Worm (Caenorhabditis elegans) whole organism, L1 larva: ENCODE data around the gene let-19.

Experiments used
- C04F5.9 ChIP-seq: sonication (generic microtip); optimal IDR thresholded peaks from 2 replicates; lab custom pipeline; 2016; ENCODE audit warnings: missing genetic modification characterization, missing compliant biosample characterization
- C16A3.4 ChIP-seq: fragments of 150-350 bp; optimal IDR thresholded peaks from 2 replicates; lab custom pipeline; 2014; ENCODE audit warnings: missing biosample characterization, missing genetic modification characterization
- C34B4.2 ChIP-seq: sonication (generic microtip); optimal IDR thresholded peaks from 2 replicates; lab custom pipeline; 2017; ENCODE audit warnings: mild to moderate bottlenecking, missing genetic modification characterization, missing compliant biosample characterization
- Y116A8C.19 ChIP-seq: sonication (generic microtip); optimal IDR thresholded peaks from 2 replicates; lab custom pipeline; 2016; ENCODE audit warnings: missing compliant biosample characterization, missing genetic modification characterization, borderline replicate concordance
- ama-1 ChIP-seq: fragments of 150-350 bp; optimal IDR thresholded peaks from 2 replicates; lab custom pipeline; 2014
- blmp-1 ChIP-seq: fragments of 150-350 bp; optimal IDR thresholded peaks from 2 replicates; lab custom pipeline; 2014; ENCODE audit warnings: missing biosample characterization, missing genetic modification characterization
- ceh-8 ChIP-seq: fragments of 200-800 bp; sonication (Bioruptor generic); optimal IDR thresholded peaks from 2 replicates; lab custom pipeline; 2018; ENCODE audit warnings: mild to moderate bottlenecking, missing genetic modification characterization, moderate library complexity, missing compliant biosample characterization
- ceh-82 ChIP-seq, 3 experiments: fragments of 150-350 bp in 1 of 3; sonication (generic microtip) in 2 of 3; optimal IDR thresholded peaks; 2 replicates each; lab custom pipeline; 2014 to 2017; ENCODE audit warnings: missing biosample characterization in 3 of 3, missing genetic modification characterization in 3 of 3
- ceh-90 ChIP-seq: sonication (generic microtip); optimal IDR thresholded peaks from 2 replicates; lab custom pipeline; 2016; ENCODE audit warnings: missing genetic modification characterization, missing compliant biosample characterization
- ces-1 ChIP-seq: fragments of 150-350 bp; optimal IDR thresholded peaks from 2 replicates; lab custom pipeline; 2014; ENCODE audit warnings: missing biosample characterization, missing genetic modification reagents, missing genetic modification characterization
- dpl-1 ChIP-seq, 3 experiments: fragments of 150-350 bp in 2 of 3; sonication (generic microtip) in 1 of 3; optimal IDR thresholded peaks; 2 replicates each; lab custom pipeline; 2014 to 2017; ENCODE audit warnings: missing biosample characterization in 3 of 3, missing genetic modification characterization in 3 of 3, missing genetic modification reagents in 3 of 3
- dsc-1 ChIP-seq: sonication (generic microtip); optimal IDR thresholded peaks from 2 replicates; lab custom pipeline; 2016; ENCODE audit warnings: mild to moderate bottlenecking, missing genetic modification characterization, missing compliant biosample characterization
- efl-1 ChIP-seq, 4 experiments: fragments of 150-350 bp; optimal IDR thresholded peaks in 3 of 4; peaks in 1 of 4; 1 replicate in 1 of 4; 2 replicates in 3 of 4; lab custom pipeline; 2014; ENCODE audit warnings: missing biosample characterization in 2 of 4, missing genetic modification characterization in 2 of 4, missing genetic modification reagents in 2 of 4
- efl-3 ChIP-seq: fragments of 200-800 bp; sonication (Bioruptor generic); optimal IDR thresholded peaks from 2 replicates; lab custom pipeline; 2018; ENCODE audit warnings: mild to moderate bottlenecking, missing genetic modification characterization, missing compliant biosample characterization
- egl-27 ChIP-seq, 2 experiments: fragments of 150-350 bp in 1 of 2; sonication (generic microtip); optimal IDR thresholded peaks; 3 replicates each; lab custom pipeline; 2017 to 2018; ENCODE audit warnings: missing biosample characterization in 2 of 2, missing genetic modification characterization in 2 of 2, missing genetic modification reagents in 2 of 2
- elt-2 ChIP-seq: sonication (generic microtip); optimal IDR thresholded peaks from 2 replicates; lab custom pipeline; 2016; ENCODE audit warnings: missing genetic modification characterization, mild to moderate bottlenecking, inconsistent platforms, missing compliant biosample characterization, missing genetic modification reagents
- elt-3 ChIP-seq, 6 experiments: fragments of 150-350 bp in 1 of 6; sonication (generic microtip); optimal IDR thresholded peaks; 2 replicates each; lab custom pipeline; 2017 to 2018; ENCODE audit warnings: missing biosample characterization in 6 of 6, missing genetic modification characterization in 6 of 6, inconsistent platforms in 1 of 6
- ets-5 ChIP-seq: fragments of 200-800 bp; sonication (Bioruptor generic); IDR thresholded peaks from 2 replicates; pipeline ENCODE4 v1.3.6; 2022; ENCODE audit warnings: missing genetic modification characterization, missing compliant biosample characterization
- grh-1 ChIP-seq: fragments of 200-800 bp; sonication (Bioruptor generic); IDR thresholded peaks from 2 replicates; pipeline ENCODE4 v1.3.6; 2022; ENCODE audit warnings: missing genetic modification reagents, missing genetic modification characterization, missing compliant biosample characterization
- hlh-17 ChIP-seq: fragments of 200-800 bp; sonication (Bioruptor generic); optimal IDR thresholded peaks from 2 replicates; lab custom pipeline; 2018; ENCODE audit warnings: missing genetic modification characterization, mild to moderate bottlenecking, missing compliant biosample characterization, moderate library complexity, borderline replicate concordance
- hpl-2 ChIP-seq: fragments of 150-350 bp; optimal IDR thresholded peaks from 2 replicates; lab custom pipeline; 2014; ENCODE audit warnings: missing biosample characterization, missing genetic modification reagents, missing genetic modification characterization
- isw-1 ChIP-seq: fragments of 200-800 bp; sonication (Bioruptor generic); IDR thresholded peaks from 2 replicates; pipeline ENCODE4 v1.3.6; 2022; ENCODE audit warnings: missing genetic modification characterization, missing compliant biosample characterization
- jun-1 ChIP-seq: fragments of 150-350 bp; optimal IDR thresholded peaks from 2 replicates; lab custom pipeline; 2014; ENCODE audit warnings: missing biosample characterization, missing genetic modification reagents, missing genetic modification characterization
- lin-13 ChIP-seq: fragments of 150-350 bp; optimal IDR thresholded peaks from 2 replicates; lab custom pipeline; 2014; ENCODE audit warnings: missing biosample characterization, missing genetic modification reagents, missing genetic modification characterization
- lin-14 ChIP-seq: fragments of 200-800 bp; sonication (Bioruptor generic); optimal IDR thresholded peaks from 2 replicates; lab custom pipeline; 2018; ENCODE audit warnings: mild to moderate bottlenecking, missing genetic modification characterization, moderate library complexity, missing compliant biosample characterization
- lin-35 ChIP-seq, 2 experiments: fragments of 150-350 bp; optimal IDR thresholded peaks; 2 replicates each; lab custom pipeline; 2014; ENCODE audit warnings: missing biosample characterization in 2 of 2, missing genetic modification characterization in 2 of 2, missing genetic modification reagents in 2 of 2
- lir-3 ChIP-seq: sonication (generic microtip); optimal IDR thresholded peaks from 2 replicates; lab custom pipeline; 2016; ENCODE audit warnings: mild to moderate bottlenecking, missing genetic modification characterization, moderate library complexity, missing compliant biosample characterization; ENCODE audit not compliant: poor library complexity
- mab-9 ChIP-seq: fragments of 200-800 bp; sonication (Bioruptor generic); IDR thresholded peaks from 2 replicates; pipeline ENCODE4 v1.3.6; 2022; ENCODE audit warnings: missing genetic modification reagents, missing genetic modification characterization, missing compliant biosample characterization
- mef-2 ChIP-seq: fragments of 150-350 bp; optimal IDR thresholded peaks from 2 replicates; lab custom pipeline; 2014; ENCODE audit warnings: missing biosample characterization, missing genetic modification characterization
- nhr-12 ChIP-seq: sonication (generic microtip); optimal IDR thresholded peaks from 2 replicates; lab custom pipeline; 2017; ENCODE audit warnings: missing biosample characterization, missing genetic modification characterization
- nhr-71 ChIP-seq: sonication (generic microtip); optimal IDR thresholded peaks from 2 replicates; lab custom pipeline; 2016; ENCODE audit warnings: mild to moderate bottlenecking, missing genetic modification characterization, moderate library complexity, missing compliant biosample characterization
- nhr-77 ChIP-seq: fragments of 150-350 bp; optimal IDR thresholded peaks from 2 replicates; lab custom pipeline; 2014; ENCODE audit warnings: missing biosample characterization, missing genetic modification characterization
- nhr-84 ChIP-seq: sonication (generic microtip); optimal IDR thresholded peaks from 2 replicates; lab custom pipeline; 2017; ENCODE audit warnings: missing biosample characterization, missing genetic modification characterization
- nhr-85 ChIP-seq: sonication (generic microtip); peaks from one replicate; lab custom pipeline; 2016; ENCODE audit warnings: missing genetic modification characterization, inconsistent platforms, missing compliant biosample characterization
- pag-3 ChIP-seq: sonication (generic microtip); optimal IDR thresholded peaks from 2 replicates; lab custom pipeline; 2017; ENCODE audit warnings: missing genetic modification characterization, mild to moderate bottlenecking, missing compliant biosample characterization, antibody characterized with exemption, borderline replicate concordance; ENCODE audit not compliant: insufficient read depth
- pax-3 ChIP-seq: fragments of 200-800 bp; sonication (Bioruptor generic); optimal IDR thresholded peaks from 2 replicates; lab custom pipeline; 2018; ENCODE audit warnings: mild to moderate bottlenecking, missing genetic modification characterization, moderate library complexity, missing compliant biosample characterization
- pqm-1 ChIP-seq: sonication (generic microtip); optimal IDR thresholded peaks from 3 replicates; lab custom pipeline; 2017; ENCODE audit warnings: missing biosample characterization, missing genetic modification characterization
- skn-1 ChIP-seq: fragments of 150-350 bp; optimal IDR thresholded peaks from 2 replicates; lab custom pipeline; 2014; ENCODE audit warnings: missing biosample characterization, missing genetic modification characterization
- snu-23 ChIP-seq: sonication (generic microtip); optimal IDR thresholded peaks from 2 replicates; lab custom pipeline; 2016; ENCODE audit warnings: missing genetic modification characterization, missing compliant biosample characterization
- sox-4 ChIP-seq: sonication (generic microtip); optimal IDR thresholded peaks from 2 replicates; lab custom pipeline; 2016; ENCODE audit warnings: missing genetic modification characterization, missing compliant biosample characterization
- sptf-1 ChIP-seq: fragments of 150-350 bp; optimal IDR thresholded peaks from 2 replicates; lab custom pipeline; 2014; ENCODE audit warnings: missing biosample characterization, missing genetic modification characterization
- sup-37 ChIP-seq: fragments of 200-800 bp; sonication (Bioruptor generic); optimal IDR thresholded peaks from 2 replicates; lab custom pipeline; 2018; ENCODE audit warnings: mild to moderate bottlenecking, missing genetic modification characterization, missing compliant biosample characterization
- tbx-2 ChIP-seq: sonication (generic microtip); optimal IDR thresholded peaks from 2 replicates; lab custom pipeline; 2016; ENCODE audit warnings: missing genetic modification characterization, missing compliant biosample characterization
- unc-130 ChIP-seq: fragments of 150-350 bp; optimal IDR thresholded peaks from 2 replicates; lab custom pipeline; 2017; ENCODE audit warnings: missing biosample characterization, missing genetic modification characterization, inconsistent platforms
- unc-30 ChIP-seq: sonication (generic microtip); optimal IDR thresholded peaks from 2 replicates; lab custom pipeline; 2017; ENCODE audit warnings: missing biosample characterization, missing genetic modification characterization
- unc-62 ChIP-seq: fragments of 150-350 bp; optimal IDR thresholded peaks from 2 replicates; lab custom pipeline; 2014; ENCODE audit warnings: missing biosample characterization, missing genetic modification reagents, missing genetic modification characterization
- unc-86 ChIP-seq: sonication (generic microtip); optimal IDR thresholded peaks from 2 replicates; lab custom pipeline; 2016; ENCODE audit warnings: missing genetic modification characterization, missing compliant biosample characterization
- unc-98 ChIP-seq: fragments of 200-800 bp; sonication (Bioruptor generic); IDR thresholded peaks from 2 replicates; pipeline ENCODE4 v1.3.6; 2022; ENCODE audit warnings: missing genetic modification characterization, missing compliant biosample characterization
- vab-15 ChIP-seq: sonication (generic microtip); optimal IDR thresholded peaks from 2 replicates; lab custom pipeline; 2017; ENCODE audit warnings: missing genotype, mild to moderate bottlenecking, missing genetic modification characterization, missing compliant biosample characterization
- xbp-1 ChIP-seq: sonication (generic microtip); optimal IDR thresholded peaks from 2 replicates; lab custom pipeline; 2016; ENCODE audit warnings: missing genetic modification characterization, missing compliant biosample characterization
- zip-4 ChIP-seq: fragments of 200-800 bp; sonication (Bioruptor generic); optimal IDR thresholded peaks from 2 replicates; lab custom pipeline; 2018; ENCODE audit warnings: mild to moderate bottlenecking, missing genetic modification characterization, moderate library complexity, missing compliant biosample characterization
- ztf-11 ChIP-seq, 2 experiments: sonication (generic microtip); optimal IDR thresholded peaks; 2 replicates each; lab custom pipeline; 2016 to 2017; ENCODE audit warnings: missing genetic modification characterization in 2 of 2, missing biosample characterization in 1 of 2, missing compliant biosample characterization in 1 of 2
- ztf-4 ChIP-seq: fragments of 150-350 bp; optimal IDR thresholded peaks from 2 replicates; lab custom pipeline; 2014; ENCODE audit warnings: missing biosample characterization, missing genetic modification characterization

Gene let-19

DNA sequence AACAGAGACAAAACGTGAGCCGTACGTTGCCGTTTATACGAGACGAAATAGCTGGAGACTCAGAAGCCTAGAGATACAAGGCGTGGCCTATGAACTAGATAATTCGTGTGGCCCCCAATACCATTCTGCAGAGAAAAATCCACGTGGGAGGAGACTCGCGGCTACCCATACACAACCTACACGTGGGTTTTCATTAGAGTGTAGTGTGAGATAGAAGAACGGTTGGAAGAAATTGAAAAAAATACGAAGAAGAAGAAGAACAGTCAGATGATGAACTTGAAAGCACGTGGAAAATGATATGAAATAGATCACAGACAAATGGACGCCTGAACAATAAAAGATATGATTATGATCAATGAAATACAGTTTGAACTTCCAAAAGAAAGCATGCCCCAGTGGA lies 5.6 kb upstream of the let-19 start:
- TF ChIP-seq grh-1 (GFP tag; lab: Robert Waterston, UW) (no peak), C16A3.4 (tag; lab: Kevin White, UChicago) (no peak), unc-130 (no peak), xbp-1 (tag; lab: Kevin White, UChicago) (no peak), nhr-84 (tag; lab: Kevin White, UChicago) (no peak), ztf-4 (tag; lab: Kevin White, UChicago) (no peak), nhr-77 (tag; lab: Kevin White, UChicago) (no peak), isw-1 (GFP tag; lab: Robert Waterston, UW) (no peak), hlh-17 (GFP tag; lab: Kevin White, UChicago) (no peak), ceh-90 (tag; lab: Kevin White, UChicago) (no peak), hpl-2 (GFP tag; lab: Kevin White, UChicago) (no peak), skn-1 (tag; lab: Kevin White, UChicago) (no peak), sox-4 (tag; lab: Kevin White, UChicago) (no peak), zip-4 (GFP tag; lab: Kevin White, UChicago) (no peak), pag-3 (tag; lab: Kevin White, UChicago) (no peak), nhr-12 (no peak), vab-15 (tag; lab: Kevin White, UChicago) (no peak), elt-3 (tag; optimal IDR thresholded peaks at IDR 0.05; lab: Kevin White, UChicago) (peak in 2 of 6 experiments; percentile 57 to 60), dpl-1 (GFP tag; optimal IDR thresholded peaks at IDR 0.05; lab: Kevin White, UChicago) (no peak), ets-5 (GFP tag; lab: Robert Waterston, UW) (no peak), dsc-1 (no peak), snu-23 (GFP tag; lab: Kevin White, UChicago) (peak; percentile 29), elt-2 (no peak), unc-62 (GFP tag; lab: Kevin White, UChicago) (no peak), sup-37 (GFP tag; lab: Kevin White, UChicago) (no peak), sptf-1 (tag; lab: Kevin White, UChicago) (no peak), ceh-8 (GFP tag; lab: Kevin White, UChicago) (no peak), unc-30 (tag; lab: Kevin White, UChicago) (no peak), lin-13 (GFP tag; lab: Kevin White, UChicago) (no peak), nhr-85 (tag; lab: Kevin White, UChicago) (peak; percentile 90), jun-1 (no peak), C34B4.2 (tag; lab: Kevin White, UChicago) (no peak), tbx-2 (tag; lab: Kevin White, UChicago) (peak; percentile 31), pqm-1 (no peak), pax-3 (no peak), lin-14 (GFP tag; lab: Kevin White, UChicago) (peak; percentile 56), unc-86 (tag; lab: Kevin White, UChicago) (no peak), Y116A8C.19 (tag; lab: Kevin White, UChicago) (no peak), lin-35 (GFP tag; optimal IDR thresholded peaks at IDR 0.05; lab: Kevin White, UChicago) (peak in 1 of 2 experiments; percentile 25), blmp-1 (tag; lab: Kevin White, UChicago) (peak; percentile 42), ztf-11 (tag; optimal IDR thresholded peaks at IDR 0.05; lab: Kevin White, UChicago) (no peak), efl-3 (GFP tag; lab: Kevin White, UChicago) (no peak), efl-1 (optimal IDR thresholded peaks at IDR 0.05; lab: Kevin White, UChicago) (no peak), efl-1 (GFP tag; optimal IDR thresholded peaks at IDR 0.05 in 1 of 2; lab: Kevin White, UChicago) (no peak), nhr-71 (tag; lab: Kevin White, UChicago) (peak; percentile 46), lir-3 (no peak), mab-9 (no peak), mef-2 (tag; lab: Kevin White, UChicago) (no peak), C04F5.9 (no peak), unc-98 (GFP tag; lab: Robert Waterston, UW) (no peak), ceh-82 (tag; optimal IDR thresholded peaks at IDR 0.05; lab: Kevin White, UChicago) (no peak), ama-1 (lab: Kevin White, UChicago) (no peak), egl-27 (tag; optimal IDR thresholded peaks at IDR 0.05; lab: Kevin White, UChicago) (no peak), ces-1 (GFP tag; lab: Kevin White, UChicago) (no peak)
